Fruit fly (Drosophila melanogaster): ENCODE measurements around the gene CG18178.

Gene CG18178

DNA sequence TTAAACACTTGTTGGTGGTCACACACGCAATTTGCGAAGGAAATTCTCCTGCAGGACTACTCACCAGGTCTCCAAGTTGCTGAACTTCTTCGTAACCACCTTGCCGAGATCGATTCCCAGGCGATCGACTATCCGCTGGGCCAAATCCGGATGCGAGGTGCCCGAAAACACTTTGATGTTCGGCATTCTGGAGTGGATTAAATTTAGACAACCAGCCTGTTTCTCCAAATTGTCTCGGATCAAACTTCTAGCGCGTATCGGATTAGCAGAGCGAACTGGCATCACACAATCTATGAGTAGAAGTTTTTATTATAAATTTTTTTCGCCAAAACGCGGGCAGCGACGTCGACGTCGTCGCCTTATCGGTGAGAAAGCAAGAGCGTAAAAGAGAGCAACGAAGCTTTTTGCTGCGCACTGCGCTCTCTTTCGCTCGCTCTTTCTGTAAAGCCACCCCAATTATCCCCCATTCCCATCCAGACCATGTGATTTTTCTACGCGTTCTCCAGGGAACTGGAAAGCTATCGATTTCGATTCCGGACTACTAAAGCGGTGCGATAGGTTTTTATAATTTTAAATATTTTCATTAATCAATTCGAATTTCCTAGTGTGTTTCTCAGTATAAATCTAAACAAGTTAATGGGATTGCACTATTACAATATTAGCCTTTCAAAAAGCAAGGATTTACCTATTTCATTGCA lies 24.6 kb downstream of the CG18178 start (continued):
- 0 out of 2 replicates have a peak, but pooled peaks have one; percentile 30 for TF ChIP-seq sna (GFP tag; IDR thresholded peaks at IDR 0.05; ENCODE audit: partially characterized antibody)
- TF ChIP-seq zfh1 (GFP tag; IDR thresholded peaks at IDR 0.05) = no peak
- no peak for TF ChIP-seq zf30C (GFP tag; optimal IDR thresholded peaks at IDR 0.05)
- no peak for TF ChIP-seq abd-A (tag; optimal IDR thresholded peaks at IDR 0.05)
- peak; percentile 31 for TF ChIP-seq CG17568 (GFP tag; optimal IDR thresholded peaks at IDR 0.05)
- no peak for TF ChIP-seq phol (tag; optimal IDR thresholded peaks at IDR 0.05)
- TF ChIP-seq Tbp (GFP tag; optimal IDR thresholded peaks at IDR 0.05) = no peak
- TF ChIP-seq CG32532 (GFP tag; IDR thresholded peaks at IDR 0.05) = peak; percentile 57; the same call in 1 of the 2 replicates
- peak; percentile 40 for TF ChIP-seq mirr (GFP tag; optimal IDR thresholded peaks at IDR 0.05)
- TF ChIP-seq CG2678 (tag; optimal IDR thresholded peaks at IDR 0.05) = peak; percentile 14
- peak; percentile 73 for TF ChIP-seq CG12769 (tag; optimal IDR thresholded peaks at IDR 0.05)
- peak; percentile 28 for TF ChIP-seq bigmax (GFP tag; optimal IDR thresholded peaks at IDR 0.05)
- TF ChIP-seq CG7987 (GFP tag; optimal IDR thresholded peaks at IDR 0.05) = no peak
- TF ChIP-seq Adf1 (GFP tag; IDR thresholded peaks at IDR 0.05) = peak; percentile 96
- peak; percentile 37; the same call in 1 of the 3 replicates for TF ChIP-seq Dbx (GFP tag; IDR thresholded peaks at IDR 0.05)
- TF ChIP-seq scrt (GFP tag; optimal IDR thresholded peaks at IDR 0.05) = peak; percentile 6
- TF ChIP-seq Atf6 (GFP tag; IDR thresholded peaks at IDR 0.05) = 0 out of 2 replicates have a peak, but pooled peaks have one; percentile 8
- TF ChIP-seq CG10431 (GFP tag; optimal IDR thresholded peaks at IDR 0.05) = no peak
- peak; percentile 51 for TF ChIP-seq CG34376 (GFP tag; optimal IDR thresholded peaks at IDR 0.05)
- no peak for TF ChIP-seq CG10366 (GFP tag; IDR thresholded peaks at IDR 0.05)
- no peak for TF ChIP-seq CG15011 (GFP tag; optimal IDR thresholded peaks at IDR 0.05)
- TF ChIP-seq CG4707 (GFP tag; optimal IDR thresholded peaks at IDR 0.05) = no peak
- peak; percentile 8 for TF ChIP-seq Med (GFP tag)
- TF ChIP-seq CG15514 (GFP tag; optimal IDR thresholded peaks at IDR 0.05) = peak; percentile 46
- peak; percentile 8 for TF ChIP-seq nom (GFP tag; optimal IDR thresholded peaks at IDR 0.05)
- peak; percentile 12 for TF ChIP-seq BEAF-32 (GFP tag; optimal IDR thresholded peaks at IDR 0.05)
- TF ChIP-seq zen2 (GFP tag; IDR thresholded peaks at IDR 0.05; ENCODE audit: partially characterized antibody) = peak; percentile 49; the same call in 1 of the 3 replicates
- TF ChIP-seq CG8290 (GFP tag; optimal IDR thresholded peaks at IDR 0.05) = no peak
- peak in 1 of 2 experiments; percentile 21 for TF ChIP-seq CG8290 (tag; optimal IDR thresholded peaks at IDR 0.05)
- no peak for TF ChIP-seq trh (GFP tag; optimal IDR thresholded peaks at IDR 0.05)
- peak; percentile 49; the same call in 1 of the 2 replicates for TF ChIP-seq CG13287 (GFP tag; IDR thresholded peaks at IDR 0.05; ENCODE audit: partially characterized antibody)
- no peak for TF ChIP-seq emc (GFP tag; optimal IDR thresholded peaks at IDR 0.05)
- peak; percentile 17 for TF ChIP-seq B-H2 (GFP tag; optimal IDR thresholded peaks at IDR 0.05)
- TF ChIP-seq jigr1 (GFP tag; IDR thresholded peaks at IDR 0.05) = no peak
- no peak for TF ChIP-seq Lpt (GFP tag; optimal IDR thresholded peaks at IDR 0.05)
- 0 out of 2 replicates have a peak, but pooled peaks have one; percentile 11 for TF ChIP-seq CG9932 (GFP tag; IDR thresholded peaks at IDR 0.05)
- peak; percentile 29 for TF ChIP-seq corto (GFP tag; optimal IDR thresholded peaks at IDR 0.05)
- TF ChIP-seq lab (GFP tag; optimal IDR thresholded peaks at IDR 0.05) = peak; percentile 9
- TF ChIP-seq Dip3 (GFP tag; optimal IDR thresholded peaks at IDR 0.05) = no peak

Measured in whole organism, embryonic.